Fruit fly (Drosophila melanogaster): ENCODE results near the gene CG15601.

CG15601 gene

DNA sequence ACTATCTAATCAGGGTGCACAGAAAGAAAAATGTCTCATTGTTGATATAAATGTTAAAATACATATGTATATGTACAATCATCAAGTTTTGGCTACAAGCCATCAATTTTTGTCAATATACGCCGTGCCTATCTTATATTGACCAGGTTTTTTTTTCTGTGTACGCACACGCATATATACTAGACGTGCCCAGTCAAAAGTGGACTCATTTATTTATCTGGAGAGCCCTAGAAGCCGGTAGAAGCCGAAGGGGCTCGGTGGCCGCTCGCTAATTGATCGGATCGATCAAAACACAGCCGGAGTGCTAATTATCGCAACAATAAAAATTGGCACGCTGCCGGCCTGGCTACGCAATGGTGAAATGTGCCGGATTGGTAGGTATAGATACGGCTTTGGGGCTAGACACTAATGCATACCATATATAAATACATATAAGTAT, 29.9 kb downstream of the CG15601 start (continued):
- TF ChIP-seq CG16813 (GFP tag; IDR thresholded peaks at IDR 0.05; ENCODE audit: partially characterized antibody) = no peak
- no peak for TF ChIP-seq danr (GFP tag; IDR thresholded peaks at IDR 0.05)
- TF ChIP-seq ems (GFP tag; optimal IDR thresholded peaks at IDR 0.05) = peak; percentile 66
- peak; percentile 47 for TF ChIP-seq her (GFP tag; optimal IDR thresholded peaks at IDR 0.05)
- TF ChIP-seq stwl (tag; optimal IDR thresholded peaks at IDR 0.05) = no peak
- peak; percentile 71 for TF ChIP-seq CoRest (tag; optimal IDR thresholded peaks at IDR 0.05)
- TF ChIP-seq vfl (GFP tag; optimal IDR thresholded peaks at IDR 0.05) = peak; percentile 60
- TF ChIP-seq CkIIα-i1 (GFP tag; IDR thresholded peaks at IDR 0.05) = no peak
- peak; percentile 84 for TF ChIP-seq CG14441 (GFP tag; IDR thresholded peaks at IDR 0.05)
- TF ChIP-seq CG9609 (GFP tag; optimal IDR thresholded peaks at IDR 0.05) = peak; percentile 42
- no peak for TF ChIP-seq Opbp (GFP tag; IDR thresholded peaks at IDR 0.05; ENCODE audit: partially characterized antibody)
- peak; percentile 52 for TF ChIP-seq CG31365 (tag; optimal IDR thresholded peaks at IDR 0.05)
- TF ChIP-seq CG9437 (GFP tag; optimal IDR thresholded peaks at IDR 0.05) = no peak
- peak; percentile 62; the same call in 1 of the 3 replicates for TF ChIP-seq otp (GFP tag; IDR thresholded peaks at IDR 0.05)
- TF ChIP-seq CG10431 (GFP tag; optimal IDR thresholded peaks at IDR 0.05) = no peak
- TF ChIP-seq E2f2 (GFP tag; IDR thresholded peaks at IDR 0.05) = peak; percentile 36; the same call in 1 of the 2 replicates
- peak; percentile 54 for TF ChIP-seq CG16863 (GFP tag; optimal IDR thresholded peaks at IDR 0.05)
- TF ChIP-seq Hey (tag; optimal IDR thresholded peaks at IDR 0.05) = peak; percentile 57
- no peak for TF ChIP-seq pb (GFP tag; optimal IDR thresholded peaks at IDR 0.05)
- peak; percentile 59 for TF ChIP-seq CG43689 (GFP tag; IDR thresholded peaks at IDR 0.05)
- peak; percentile 22 for TF ChIP-seq crc (GFP tag; optimal IDR thresholded peaks at IDR 0.05)
- no peak for TF ChIP-seq CG11093 (GFP tag; IDR thresholded peaks at IDR 0.05)
- peak; percentile 21; the same call in 1 of the 3 replicates for TF ChIP-seq CG11560 (tag; IDR thresholded peaks at IDR 0.05)
- TF ChIP-seq chif (GFP tag; optimal IDR thresholded peaks at IDR 0.05) = peak in 1 of 2 experiments; percentile 40
- no peak for TF ChIP-seq ac (GFP tag; optimal IDR thresholded peaks at IDR 0.05)
- peak; percentile 59 for TF ChIP-seq CG1602 (GFP tag; optimal IDR thresholded peaks at IDR 0.05)
- peak; percentile 37 for TF ChIP-seq CG6813 (GFP tag; optimal IDR thresholded peaks at IDR 0.05)
- TF ChIP-seq Nf-YB (GFP tag; optimal IDR thresholded peaks at IDR 0.05) = peak; percentile 44
- no peak for TF ChIP-seq gsb-n (tag; optimal IDR thresholded peaks at IDR 0.05)
- TF ChIP-seq al (GFP tag; IDR thresholded peaks at IDR 0.05) = peak; percentile 66; the same call in 1 of the 2 replicates
- TF ChIP-seq eve (GFP tag; optimal IDR thresholded peaks at IDR 0.05) = no peak
- no peak for TF ChIP-seq D (optimal IDR thresholded peaks at IDR 0.05)
- no peak for TF ChIP-seq D (GFP tag; optimal IDR thresholded peaks at IDR 0.05)
- no peak for TF ChIP-seq Dll (GFP tag; IDR thresholded peaks at IDR 0.05; ENCODE audit: partially characterized antibody)
- no peak for TF ChIP-seq CG3065 (GFP tag; optimal IDR thresholded peaks at IDR 0.05)
- no peak for TF ChIP-seq en (GFP tag; optimal IDR thresholded peaks at IDR 0.05)
- peak; percentile 3 for TF ChIP-seq CG14710 (tag; optimal IDR thresholded peaks at IDR 0.05)
- TF ChIP-seq Rfx (GFP tag; IDR thresholded peaks at IDR 0.05) = peak; percentile 92
- peak; percentile 70 for TF ChIP-seq CG10147 (GFP tag; optimal IDR thresholded peaks at IDR 0.05)
- TF ChIP-seq Sox102F (GFP tag; optimal IDR thresholded peaks at IDR 0.05) = no peak
- TF ChIP-seq CG12942 (GFP tag; optimal IDR thresholded peaks at IDR 0.05) = peak; percentile 30
- peak; percentile 31 for TF ChIP-seq Six4 (GFP tag; optimal IDR thresholded peaks at IDR 0.05)
- TF ChIP-seq CG9932 (GFP tag; IDR thresholded peaks at IDR 0.05) = peak; percentile 87
- TF ChIP-seq Bdp1 (GFP tag; optimal IDR thresholded peaks at IDR 0.05) = no peak
- TF ChIP-seq CG32772 (GFP tag; IDR thresholded peaks at IDR 0.05) = peak; percentile 69
- peak; percentile 80 for TF ChIP-seq CG10366 (GFP tag; IDR thresholded peaks at IDR 0.05)
- peak; percentile 36 for TF ChIP-seq CG10274 (GFP tag; optimal IDR thresholded peaks at IDR 0.05)
- TF ChIP-seq nerfin-2 (GFP tag; IDR thresholded peaks at IDR 0.05; ENCODE audit: partially characterized antibody) = no peak
- peak; percentile 33; the same call in 1 of the 2 replicates for TF ChIP-seq klu (GFP tag; IDR thresholded peaks at IDR 0.05)
- TF ChIP-seq yki (optimal IDR thresholded peaks at IDR 0.05) = no peak
- TF ChIP-seq nerfin-1 (tag; optimal IDR thresholded peaks at IDR 0.05) = peak; percentile 19
- no peak for TF ChIP-seq tll (GFP tag; optimal IDR thresholded peaks at IDR 0.05)

Data from whole organism, embryonic.